Worm (Caenorhabditis elegans) whole organism, young adult: ENCODE results near the gene vps-53.

Experiments
- B0019.2 ChIP-seq: fragments of 200-800 bp; sonication (Bioruptor generic); conservative IDR thresholded peaks from 2 replicates; pipeline ENCODE4 v1.3.6; 2022; ENCODE audit warnings: missing genetic modification reagents, missing genetic modification characterization, missing compliant biosample characterization
- D2030.7 ChIP-seq: fragments of 200-800 bp; sonication (Bioruptor generic); IDR thresholded peaks from 2 replicates; pipeline ENCODE4 v1.3.6; 2022; ENCODE audit warnings: missing genetic modification reagents, missing genetic modification characterization, missing compliant biosample characterization
- F33H1.4 ChIP-seq: fragments of 200-800 bp; sonication (Bioruptor generic); IDR thresholded peaks from 2 replicates; pipeline ENCODE4 v1.3.6; 2022; ENCODE audit warnings: missing genetic modification reagents, missing genetic modification characterization, missing compliant biosample characterization
- K11D2.4 ChIP-seq: fragments of 200-800 bp; sonication (Bioruptor generic); IDR thresholded peaks from 2 replicates; pipeline ENCODE4 v1.3.6; 2022; ENCODE audit warnings: missing genetic modification reagents, missing genetic modification characterization, missing compliant biosample characterization
- T07F8.4 ChIP-seq: sonication (generic microtip); optimal IDR thresholded peaks from 2 replicates; lab custom pipeline; 2016; ENCODE audit warnings: mild to moderate bottlenecking, missing genetic modification characterization, moderate library complexity, missing compliant biosample characterization
- T26A5.8 ChIP-seq: sonication (generic microtip); optimal IDR thresholded peaks from 2 replicates; lab custom pipeline; 2016; ENCODE audit warnings: missing genetic modification characterization, missing compliant biosample characterization
- Y53G8AR.9 ChIP-seq: fragments of 200-800 bp; sonication (Bioruptor generic); conservative IDR thresholded peaks from 2 replicates; pipeline ENCODE4 v1.3.6; 2022; ENCODE audit warnings: missing genetic modification reagents, missing genetic modification characterization, missing compliant biosample characterization
- Y56A3A.18 ChIP-seq: fragments of 200-800 bp; sonication (Bioruptor generic); IDR thresholded peaks from 2 replicates; pipeline ENCODE4 v1.3.6; 2022; ENCODE audit warnings: missing genetic modification reagents, missing genetic modification characterization, missing compliant biosample characterization
- Y79H2A.3 ChIP-seq: fragments of 200-800 bp; sonication (Bioruptor generic); conservative IDR thresholded peaks from 2 replicates; pipeline ENCODE4 v1.3.6; 2022; ENCODE audit warnings: missing genetic modification reagents, missing genetic modification characterization, missing compliant biosample characterization
- Y95B8A.8 ChIP-seq: fragments of 200-800 bp; sonication (Bioruptor generic); IDR thresholded peaks from 2 replicates; pipeline ENCODE4 v1.3.6; 2022; ENCODE audit warnings: missing genetic modification reagents, missing genetic modification characterization, missing compliant biosample characterization
- ZK185.1 ChIP-seq: sonication (generic microtip); optimal IDR thresholded peaks from 2 replicates; lab custom pipeline; 2016; ENCODE audit warnings: mild to moderate bottlenecking, missing genetic modification characterization, missing compliant biosample characterization; ENCODE audit not compliant: poor library complexity, severe bottlenecking
- attf-3 ChIP-seq: fragments of 200-800 bp; sonication (Bioruptor generic); conservative IDR thresholded peaks from 2 replicates; pipeline ENCODE4 v1.3.6; 2022; ENCODE audit warnings: missing genetic modification reagents, missing genetic modification characterization, missing compliant biosample characterization
- attf-6 ChIP-seq: fragments of 200-800 bp; sonication (Bioruptor generic); IDR thresholded peaks from 2 replicates; pipeline ENCODE4 v1.3.6; 2022; ENCODE audit warnings: missing genetic modification reagents, missing genetic modification characterization, missing compliant biosample characterization
- cebp-2 ChIP-seq: fragments of 200-800 bp; sonication (Bioruptor generic); IDR thresholded peaks from 2 replicates; pipeline ENCODE4 v1.3.6; 2022; ENCODE audit warnings: missing genetic modification characterization, missing compliant biosample characterization
- ceh-27 ChIP-seq: fragments of 200-800 bp; sonication (Bioruptor generic); optimal IDR thresholded peaks from 2 replicates; lab custom pipeline; 2018; ENCODE audit warnings: mild to moderate bottlenecking, missing genetic modification characterization, moderate library complexity, missing compliant biosample characterization
- ceh-58 ChIP-seq: fragments of 200-800 bp; sonication (Bioruptor generic); IDR thresholded peaks from 2 replicates; pipeline ENCODE4 v1.3.6; 2022; ENCODE audit warnings: missing genetic modification characterization, missing compliant biosample characterization
- die-1 ChIP-seq: sonication (generic microtip); optimal IDR thresholded peaks from 2 replicates; lab custom pipeline; 2016; ENCODE audit warnings: missing genotype, mild to moderate bottlenecking, missing genetic modification characterization, missing compliant biosample characterization
- dpl-1 ChIP-seq: fragments of 150-350 bp; optimal IDR thresholded peaks from 2 replicates; lab custom pipeline; 2014; ENCODE audit warnings: missing biosample characterization, missing genetic modification reagents, missing genetic modification characterization
- egl-18 ChIP-seq: fragments of 200-800 bp; sonication (Bioruptor generic); IDR thresholded peaks from 2 replicates; pipeline ENCODE4 v1.3.6; 2022; ENCODE audit warnings: missing genetic modification reagents, missing genetic modification characterization, missing compliant biosample characterization
- egl-44 ChIP-seq: fragments of 200-800 bp; sonication (Bioruptor generic); IDR thresholded peaks from 2 replicates; pipeline ENCODE4 v1.3.6; 2022; ENCODE audit warnings: missing genetic modification reagents, missing genetic modification characterization, missing compliant biosample characterization
- egrh-3 ChIP-seq: fragments of 200-800 bp; sonication (Bioruptor generic); IDR thresholded peaks from 2 replicates; pipeline ENCODE4 v1.3.6; 2022; ENCODE audit warnings: missing genetic modification reagents, missing genetic modification characterization, missing compliant biosample characterization
- ets-4 ChIP-seq: fragments of 200-800 bp; sonication (Bioruptor generic); optimal IDR thresholded peaks from 2 replicates; lab custom pipeline; 2018; ENCODE audit warnings: mild to moderate bottlenecking, missing genetic modification characterization, missing compliant biosample characterization
- hmg-20 ChIP-seq: fragments of 200-800 bp; sonication (Bioruptor generic); IDR thresholded peaks from 2 replicates; pipeline ENCODE4 v1.3.6; 2022; ENCODE audit warnings: missing genetic modification reagents, missing genetic modification characterization, missing compliant biosample characterization
- hrde-1 ChIP-seq: sonication (generic microtip); optimal IDR thresholded peaks from 2 replicates; lab custom pipeline; 2016; ENCODE audit warnings: missing genetic modification characterization, mild to moderate bottlenecking, missing compliant biosample characterization, moderate library complexity, missing genotype, missing genetic modification reagents, borderline replicate concordance
- let-607 ChIP-seq, 2 experiments: fragments of 200-800 bp in 1 of 2; sonication (Bioruptor generic) in 1 of 2; sonication (generic microtip) in 1 of 2; optimal IDR thresholded peaks; 2 replicates each; lab custom pipeline; 2016 to 2018; ENCODE audit warnings: mild to moderate bottlenecking in 2 of 2, missing compliant biosample characterization in 2 of 2, missing genetic modification characterization in 2 of 2, moderate library complexity in 2 of 2, missing genotype in 1 of 2
- lin-40 ChIP-seq: sonication (generic microtip); optimal IDR thresholded peaks from 2 replicates; lab custom pipeline; 2016; ENCODE audit warnings: missing genetic modification characterization, mild to moderate bottlenecking, missing compliant biosample characterization, missing genotype, missing genetic modification reagents
- lir-1 ChIP-seq: fragments of 200-800 bp; sonication (Bioruptor generic); conservative IDR thresholded peaks from 2 replicates; pipeline ENCODE4 v1.3.6; 2022; ENCODE audit warnings: missing genetic modification reagents, missing genetic modification characterization, missing compliant biosample characterization
- madf-8 ChIP-seq: fragments of 200-800 bp; sonication (Bioruptor generic); conservative IDR thresholded peaks from 2 replicates; pipeline ENCODE4 v1.3.6; 2022; ENCODE audit warnings: missing genetic modification reagents, missing genetic modification characterization, missing compliant biosample characterization
- mcd-1 ChIP-seq: fragments of 200-800 bp; sonication (Bioruptor generic); IDR thresholded peaks from 2 replicates; pipeline ENCODE4 v1.3.6; 2022; ENCODE audit warnings: missing genetic modification reagents, missing genetic modification characterization, missing compliant biosample characterization
- mxl-1 ChIP-seq: sonication (generic microtip); optimal IDR thresholded peaks from 2 replicates; lab custom pipeline; 2016; ENCODE audit warnings: missing genetic modification characterization, missing compliant biosample characterization
- nfya-1 ChIP-seq: sonication (generic microtip); optimal IDR thresholded peaks from 2 replicates; lab custom pipeline; 2017; ENCODE audit warnings: antibody characterized with exemption, missing compliant biosample characterization, missing genetic modification characterization, borderline replicate concordance; ENCODE audit not compliant: insufficient read depth
- nfyb-1 ChIP-seq: fragments of 200-800 bp; sonication (Bioruptor generic); IDR thresholded peaks from 2 replicates; pipeline ENCODE4 v1.3.6; 2022; ENCODE audit warnings: missing genetic modification reagents, missing genetic modification characterization, missing compliant biosample characterization
- nhr-120 ChIP-seq: fragments of 200-800 bp; sonication (Bioruptor generic); IDR thresholded peaks from 2 replicates; pipeline ENCODE4 v1.3.6; 2022; ENCODE audit warnings: missing genetic modification characterization, missing compliant biosample characterization
- nhr-179 ChIP-seq: sonication (generic microtip); optimal IDR thresholded peaks from 2 replicates; lab custom pipeline; 2016; ENCODE audit warnings: mild to moderate bottlenecking, missing genetic modification characterization, missing compliant biosample characterization
- nhr-27 ChIP-seq: fragments of 200-800 bp; sonication (Bioruptor generic); optimal IDR thresholded peaks from 2 replicates; lab custom pipeline; 2018; ENCODE audit warnings: mild to moderate bottlenecking, missing genetic modification characterization, moderate library complexity, missing compliant biosample characterization
- pbrm-1 ChIP-seq: fragments of 200-800 bp; sonication (Bioruptor generic); IDR thresholded peaks from 2 replicates; pipeline ENCODE4 v1.3.6; 2022; ENCODE audit warnings: missing genetic modification reagents, missing genetic modification characterization, missing compliant biosample characterization
- pha-4 ChIP-seq: fragments of 150-350 bp; sonication (generic microtip); optimal IDR thresholded peaks from 2 replicates; lab custom pipeline; 2014; ENCODE audit warnings: missing biosample characterization, missing genetic modification reagents, missing genetic modification characterization
- rec-8 ChIP-seq, 2 experiments: sonication (generic microtip); optimal IDR thresholded peaks; 2 replicates each; lab custom pipeline; 2016; ENCODE audit warnings: mild to moderate bottlenecking in 2 of 2, missing genetic modification characterization in 2 of 2, missing genetic modification reagents in 2 of 2, missing genotype in 2 of 2, missing biosample characterization in 1 of 2, missing compliant biosample characterization in 1 of 2, moderate library complexity in 1 of 2
- repo-1 ChIP-seq: sonication (generic microtip); optimal IDR thresholded peaks from 2 replicates; lab custom pipeline; 2017; ENCODE audit warnings: mild to moderate bottlenecking, missing genetic modification characterization, missing compliant biosample characterization
- rpc-1 ChIP-seq, 2 experiments: fragments of 150-350 bp in 1 of 2; sonication (generic microtip) in 1 of 2; optimal IDR thresholded peaks; 2 replicates each; lab custom pipeline; 2014 to 2018; ENCODE audit warnings: missing biosample characterization in 1 of 2, missing genetic modification characterization in 1 of 2, missing genetic modification reagents in 1 of 2, missing genotype in 1 of 2
- snpc-1.3 ChIP-seq: sonication (generic microtip); optimal IDR thresholded peaks from 2 replicates; lab custom pipeline; 2017; ENCODE audit warnings: missing genetic modification characterization, mild to moderate bottlenecking, missing compliant biosample characterization, antibody characterized with exemption, moderate library complexity, missing genotype, missing genetic modification reagents; ENCODE audit not compliant: insufficient read depth
- sptf-2 ChIP-seq: fragments of 200-800 bp; sonication (Bioruptor generic); optimal IDR thresholded peaks from 2 replicates; lab custom pipeline; 2018; ENCODE audit warnings: mild to moderate bottlenecking, missing genetic modification characterization, missing compliant biosample characterization
- tbx-9 ChIP-seq: sonication (generic microtip); optimal IDR thresholded peaks from 2 replicates; lab custom pipeline; 2016; ENCODE audit warnings: borderline replicate concordance, missing genetic modification characterization, inconsistent platforms, missing compliant biosample characterization
- unc-130 ChIP-seq: sonication (generic microtip); optimal IDR thresholded peaks from 2 replicates; lab custom pipeline; 2016; ENCODE audit warnings: missing genetic modification reagents, missing genetic modification characterization, missing compliant biosample characterization
- unc-62 ChIP-seq: fragments of 150-350 bp; optimal IDR thresholded peaks from 2 replicates; lab custom pipeline; 2014; ENCODE audit warnings: missing biosample characterization, missing genetic modification reagents, missing genetic modification characterization
- ztf-18 ChIP-seq: sonication (generic microtip); optimal IDR thresholded peaks from 2 replicates; lab custom pipeline; 2016; ENCODE audit warnings: missing genotype, mild to moderate bottlenecking, missing genetic modification characterization, missing compliant biosample characterization

Gene vps-53

ce11 chrIII:9780665-9781304 is 23.5 kb upstream of the vps-53 start, which contains the start of gene vha-1 (continued):
- TF ChIP-seq repo-1 (no peak), Y56A3A.18 (GFP tag; lab: Robert Waterston, UW) (no peak), rec-8 (tag; optimal IDR thresholded peaks at IDR 0.05; lab: Kevin White, UChicago) (no peak), B0019.2 (no peak), hmg-20 (GFP tag; lab: Robert Waterston, UW) (no peak), egrh-3 (GFP tag; lab: Robert Waterston, UW) (peak; percentile 26; the same call in 1 of the 2 replicates), pbrm-1 (GFP tag; lab: Robert Waterston, UW) (peak; percentile 63), tbx-9 (tag; lab: Kevin White, UChicago) (no peak), lin-40 (tag; lab: Kevin White, UChicago) (peak; percentile 76), ets-4 (GFP tag; lab: Kevin White, UChicago) (peak; percentile 34), T07F8.4 (no peak), nhr-120 (no peak), Y53G8AR.9 (GFP tag; lab: Robert Waterston, UW) (peak; percentile 63), die-1 (peak; percentile 30), T26A5.8 (no peak), lir-1 (GFP tag; lab: Robert Waterston, UW) (no peak), dpl-1 (GFP tag; lab: Kevin White, UChicago) (no peak), Y79H2A.3 (GFP tag; lab: Robert Waterston, UW) (no peak), pha-4 (tag; lab: Kevin White, UChicago) (peak; percentile 92), ceh-58 (no peak), ztf-18 (tag; lab: Kevin White, UChicago) (peak; percentile 51), attf-3 (GFP tag; lab: Robert Waterston, UW) (no peak; the same call in 1 of the 2 replicates), mxl-1 (tag; lab: Kevin White, UChicago) (no peak), ZK185.1 (tag; lab: Kevin White, UChicago) (peak; percentile 26), hrde-1 (tag; lab: Kevin White, UChicago) (no peak), madf-8 (GFP tag; lab: Robert Waterston, UW) (no peak), ceh-27 (GFP tag; lab: Kevin White, UChicago) (peak; percentile 87), snpc-1.3 (tag; lab: Kevin White, UChicago) (peak; percentile 0), unc-62 (GFP tag; lab: Kevin White, UChicago) (peak; percentile 18), egl-44 (no peak), Y95B8A.8 (GFP tag; lab: Robert Waterston, UW) (no peak), attf-6 (GFP tag; lab: Robert Waterston, UW) (no peak), rpc-1 (optimal IDR thresholded peaks at IDR 0.05; lab: Kevin White, UChicago) (no peak), rpc-1 (tag; optimal IDR thresholded peaks at IDR 0.05; lab: Kevin White, UChicago) (no peak), nfya-1 (tag; lab: Kevin White, UChicago) (no peak), sptf-2 (GFP tag; lab: Kevin White, UChicago) (no peak), nhr-27 (no peak), mcd-1 (GFP tag; lab: Robert Waterston, UW) (peak; percentile 97), D2030.7 (peak; percentile 47; the same call in 1 of the 2 replicates), F33H1.4 (GFP tag; lab: Robert Waterston, UW) (peak; percentile 34), let-607 (tag; optimal IDR thresholded peaks at IDR 0.05; lab: Kevin White, UChicago) (peak; percentile 87 to 91), cebp-2 (GFP tag; lab: Robert Waterston, UW) (no peak), egl-18 (no peak), unc-130 (GFP tag; lab: Kevin White, UChicago) (no peak), nhr-179 (tag; lab: Kevin White, UChicago) (no peak), K11D2.4 (GFP tag; lab: Robert Waterston, UW) (peak; percentile 40; the same call in 1 of the 2 replicates), nfyb-1 (GFP tag; lab: Robert Waterston, UW) (peak; percentile 67; the same call in 1 of the 2 replicates)
